Worm (Caenorhabditis elegans) whole organism, early embryonic: ENCODE measurements around the gene F45F2.9.

Source experiments
- B0310.2 ChIP-seq: sonication (generic microtip); optimal IDR thresholded peaks from 2 replicates; lab custom pipeline; 2016; ENCODE audit warnings: mild to moderate bottlenecking, missing genetic modification characterization, missing compliant biosample characterization
- F13C5.2 ChIP-seq: sonication (generic microtip); optimal IDR thresholded peaks from 2 replicates; lab custom pipeline; 2017; ENCODE audit warnings: mild to moderate bottlenecking, missing genetic modification characterization, inconsistent platforms, missing compliant biosample characterization
- aly-1 ChIP-seq: sonication (generic microtip); optimal IDR thresholded peaks from 2 replicates; lab custom pipeline; 2016; ENCODE audit warnings: missing genetic modification characterization, missing compliant biosample characterization
- ama-1 ChIP-seq: fragments of 150-350 bp; optimal IDR thresholded peaks from 2 replicates; lab custom pipeline; 2014
- ceh-13 ChIP-seq: fragments of 200-800 bp; sonication (Bioruptor generic); optimal IDR thresholded peaks from 2 replicates; lab custom pipeline; 2018; ENCODE audit warnings: mild to moderate bottlenecking, missing genetic modification characterization, missing compliant biosample characterization
- ceh-36 ChIP-seq: sonication (generic microtip); optimal IDR thresholded peaks from 2 replicates; lab custom pipeline; 2016; ENCODE audit warnings: missing genetic modification characterization, inconsistent platforms, missing compliant biosample characterization
- ets-7 ChIP-seq: sonication (generic microtip); optimal IDR thresholded peaks from 2 replicates; lab custom pipeline; 2016; ENCODE audit warnings: missing genotype, missing genetic modification characterization, missing compliant biosample characterization
- flt-1 ChIP-seq: fragments of 200-800 bp; sonication (Bioruptor generic); IDR thresholded peaks from 2 replicates; pipeline ENCODE4 v1.3.6; 2022; ENCODE audit warnings: missing genetic modification characterization, missing compliant biosample characterization
- hmbx-1 ChIP-seq: sonication (generic microtip); optimal IDR thresholded peaks from 2 replicates; lab custom pipeline; 2016; ENCODE audit warnings: mild to moderate bottlenecking, missing genetic modification characterization, missing compliant biosample characterization
- hmg-4 ChIP-seq: fragments of 200-800 bp; sonication (Bioruptor generic); optimal IDR thresholded peaks from 2 replicates; lab custom pipeline; 2018; ENCODE audit warnings: mild to moderate bottlenecking, missing genetic modification characterization, missing compliant biosample characterization
- hnd-1 ChIP-seq: sonication (generic microtip); optimal IDR thresholded peaks from 2 replicates; lab custom pipeline; 2016; ENCODE audit warnings: missing genetic modification characterization, missing compliant biosample characterization
- pes-1 ChIP-seq: fragments of 200-800 bp; sonication (Bioruptor generic); IDR thresholded peaks from 2 replicates; pipeline ENCODE4 v1.3.6; 2022; ENCODE audit warnings: missing genetic modification reagents, missing genetic modification characterization, missing compliant biosample characterization
- scrt-1 ChIP-seq: fragments of 200-800 bp; sonication (Bioruptor generic); IDR thresholded peaks from 2 replicates; pipeline ENCODE4 v1.3.6; 2022; ENCODE audit warnings: missing genetic modification characterization, missing compliant biosample characterization
- sea-1 ChIP-seq: fragments of 200-800 bp; sonication (Bioruptor generic); conservative IDR thresholded peaks from 2 replicates; pipeline ENCODE4 v1.3.6; 2022; ENCODE audit warnings: missing genetic modification characterization, missing compliant biosample characterization
- tbx-11 ChIP-seq: fragments of 200-800 bp; sonication (Bioruptor generic); IDR thresholded peaks from 2 replicates; pipeline ENCODE4 v1.3.6; 2022; ENCODE audit warnings: missing genetic modification characterization, missing compliant biosample characterization
- tbx-37 ChIP-seq: fragments of 200-800 bp; sonication (Bioruptor generic); conservative IDR thresholded peaks from 2 replicates; pipeline ENCODE4 v1.3.6; 2022; ENCODE audit warnings: missing genetic modification reagents, missing genetic modification characterization, missing compliant biosample characterization
- tra-4 ChIP-seq: sonication (generic microtip); optimal IDR thresholded peaks from 2 replicates; lab custom pipeline; 2017; ENCODE audit warnings: missing genetic modification characterization, missing compliant biosample characterization

Gene F45F2.9

ce11 chrV:8513361-8513760 is at the start of gene F45F2.9:
Gene F45F2.9 (minus strand): TSS chrV:8513461.
- TF ChIP-seq ets-7 (tag; lab: Kevin White, UChicago) (no peak), pes-1 (no peak), ama-1 (no peak), hnd-1 (tag; lab: Kevin White, UChicago) (no peak), aly-1 (no peak), scrt-1 (GFP tag; lab: Robert Waterston, UW) (no peak), ceh-36 (tag; lab: Kevin White, UChicago) (no peak), ceh-13 (GFP tag; lab: Kevin White, UChicago) (no peak), sea-1 (no peak), F13C5.2 (tag; lab: Kevin White, UChicago) (no peak)

DNA sequence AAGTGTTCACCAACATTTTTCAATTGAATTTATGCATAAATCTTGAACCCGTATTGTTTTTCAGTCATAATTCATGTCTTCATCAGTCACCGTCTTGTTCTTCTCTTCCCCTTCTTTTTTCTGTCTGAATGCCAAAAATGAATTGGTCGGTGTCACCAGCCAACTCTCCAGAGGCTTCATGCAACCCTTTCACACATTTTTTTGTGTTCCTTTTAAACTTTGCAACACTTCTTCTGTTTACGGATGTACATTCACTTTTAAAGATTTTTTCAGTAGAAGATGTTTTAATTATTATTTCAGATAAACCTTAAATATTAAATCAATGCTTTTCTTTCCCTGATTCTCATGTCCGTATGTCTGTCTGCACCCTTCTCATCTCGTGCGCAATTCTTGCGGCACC is 47.7 kb upstream of the F45F2.9 start, which contains the start of gene acr-16:
acr-16 (plus strand) TSS at position 301 of the 400 bp plus-strand sequence.
- TF ChIP-seq B0310.2 (tag; lab: Kevin White, UChicago) (no peak), ama-1 (no peak), scrt-1 (GFP tag; lab: Robert Waterston, UW) (no peak), flt-1 (GFP tag; lab: Robert Waterston, UW) (no peak), tbx-37 (no peak), pes-1 (no peak), tra-4 (tag; lab: Kevin White, UChicago) (no peak), hmbx-1 (tag; lab: Kevin White, UChicago) (no peak), sea-1 (no peak), ets-7 (tag; lab: Kevin White, UChicago) (no peak), aly-1 (no peak), ceh-36 (tag; lab: Kevin White, UChicago) (no peak), hnd-1 (tag; lab: Kevin White, UChicago) (no peak), tbx-11 (GFP tag; lab: Robert Waterston, UW) (no peak), F13C5.2 (tag; lab: Kevin White, UChicago) (no peak), hmg-4 (GFP tag; lab: Kevin White, UChicago) (no peak), ceh-13 (GFP tag; lab: Kevin White, UChicago) (no peak)

DNA sequence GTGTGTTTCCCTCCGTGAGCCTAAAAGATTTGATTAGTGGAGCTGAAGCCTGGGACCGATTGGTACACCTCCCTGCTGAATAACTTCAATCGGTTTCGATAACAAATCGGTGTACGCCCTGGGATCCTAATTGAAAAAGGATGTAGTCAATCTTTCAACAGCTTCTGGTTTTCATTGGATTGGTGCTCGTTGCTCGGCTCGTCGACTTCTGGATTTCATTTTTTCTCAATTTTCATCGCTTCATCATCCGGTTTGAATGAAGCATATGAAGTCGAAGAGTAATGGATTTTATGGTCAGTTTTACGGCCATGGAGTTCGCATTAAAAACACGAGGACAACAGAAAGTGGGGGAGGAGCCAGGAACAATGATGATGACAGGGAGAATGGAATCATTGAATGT is 42.7 kb upstream of the F45F2.9 start:
- TF ChIP-seq pes-1 (no peak), scrt-1 (GFP tag; lab: Robert Waterston, UW) (no peak), tbx-37 (no peak), hmg-4 (GFP tag; lab: Kevin White, UChicago) (no peak), tbx-11 (GFP tag; lab: Robert Waterston, UW) (no peak), ceh-36 (tag; lab: Kevin White, UChicago) (no peak), tra-4 (tag; lab: Kevin White, UChicago) (no peak), hnd-1 (tag; lab: Kevin White, UChicago) (no peak), flt-1 (GFP tag; lab: Robert Waterston, UW) (no peak), hmbx-1 (tag; lab: Kevin White, UChicago) (no peak), sea-1 (no peak), ama-1 (no peak), ets-7 (tag; lab: Kevin White, UChicago) (no peak), aly-1 (no peak), F13C5.2 (tag; lab: Kevin White, UChicago) (no peak), B0310.2 (tag; lab: Kevin White, UChicago) (no peak), ceh-13 (GFP tag; lab: Kevin White, UChicago) (no peak)

DNA sequence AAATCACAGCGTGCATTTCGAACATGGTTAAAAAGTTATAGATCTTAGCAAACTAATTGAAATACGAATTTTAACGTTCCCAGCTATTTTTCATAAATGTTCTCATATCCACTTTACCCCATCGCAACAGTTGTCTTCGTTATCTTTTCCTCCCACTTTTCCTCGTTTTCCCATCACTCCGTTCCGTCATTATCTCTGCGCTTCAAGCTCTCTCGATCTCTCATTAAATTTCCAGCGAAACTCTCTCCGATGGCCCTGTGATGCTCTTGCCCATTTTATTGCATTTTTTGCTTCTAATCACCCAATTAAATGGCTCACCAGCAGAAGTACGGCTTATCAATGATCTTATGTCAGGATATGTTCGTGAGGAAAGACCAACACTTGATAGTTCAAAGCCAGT is 39.2 kb upstream of the F45F2.9 start, which contains the start of gene acr-15:
acr-15 (plus strand) TSS at position 236 of the 400 bp plus-strand sequence.
- TF ChIP-seq hmg-4 (GFP tag; lab: Kevin White, UChicago) (no peak), sea-1 (no peak), pes-1 (no peak), flt-1 (GFP tag; lab: Robert Waterston, UW) (no peak), aly-1 (no peak), hnd-1 (tag; lab: Kevin White, UChicago) (no peak), tbx-37 (no peak), tra-4 (tag; lab: Kevin White, UChicago) (no peak), ets-7 (tag; lab: Kevin White, UChicago) (no peak), ceh-36 (tag; lab: Kevin White, UChicago) (no peak)

- TF ChIP-seq tbx-37 (no peak), sea-1 (no peak), ets-7 (tag; lab: Kevin White, UChicago) (no peak), flt-1 (GFP tag; lab: Robert Waterston, UW) (no peak), hmg-4 (GFP tag; lab: Kevin White, UChicago) (no peak), ceh-13 (GFP tag; lab: Kevin White, UChicago) (no peak), hnd-1 (tag; lab: Kevin White, UChicago) (no peak), F13C5.2 (tag; lab: Kevin White, UChicago) (no peak), scrt-1 (GFP tag; lab: Robert Waterston, UW) (no peak), ceh-36 (tag; lab: Kevin White, UChicago) (no peak), ama-1 (no peak), tra-4 (tag; lab: Kevin White, UChicago) (no peak), aly-1 (no peak), tbx-11 (GFP tag; lab: Robert Waterston, UW) (no peak)
Observed at ce11 chrV:8548989-8549388, 35.7 kb upstream of the F45F2.9 start, which contains the start of gene stdh-4. Gene stdh-4 (plus strand): TSS chrV:8549289.

DNA sequence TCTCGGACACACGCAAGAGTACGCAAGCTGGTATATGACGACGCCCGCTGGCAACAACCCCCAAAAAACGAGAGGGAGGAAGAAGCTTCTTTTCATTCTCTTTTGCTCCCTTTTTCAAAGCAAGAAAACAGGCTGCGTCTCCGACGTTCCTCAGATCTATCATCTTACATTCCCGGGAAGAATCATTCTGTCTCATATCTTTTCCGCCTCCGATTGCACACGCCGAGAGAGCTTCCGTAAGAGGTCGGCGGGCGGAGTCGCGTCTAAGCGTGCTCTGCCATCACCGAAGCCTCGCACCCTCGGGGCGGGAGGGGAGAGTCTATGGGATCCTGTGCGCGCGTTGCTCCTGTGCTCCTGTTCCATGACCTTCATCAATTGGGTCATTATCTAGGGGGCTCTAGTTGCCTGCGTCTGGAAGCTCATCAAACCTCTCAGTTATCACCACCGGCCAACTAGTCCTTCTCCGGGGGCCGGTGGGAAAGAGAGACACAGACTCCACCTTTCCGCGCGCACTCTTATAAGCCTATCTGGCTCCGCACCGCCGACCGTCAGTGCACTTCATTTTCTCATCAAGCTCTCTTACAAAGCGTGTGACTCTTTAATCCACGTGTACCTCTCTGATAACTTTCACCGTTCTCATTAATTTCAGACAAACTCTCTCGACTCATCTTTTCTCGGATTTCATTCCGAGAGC is 32.4 kb upstream of the F45F2.9 start, which contains the start of the genes slc-17.8 and asns-1:
slc-17.8 (minus strand) TSS at position 51 of the 694 bp plus-strand sequence.
asns-1 (plus strand) TSS at position 644 of the 694 bp plus-strand sequence.
- TF ChIP-seq B0310.2 (tag; lab: Kevin White, UChicago) (no peak), pes-1 (no peak), F13C5.2 (tag; lab: Kevin White, UChicago) (no peak), hmbx-1 (tag; lab: Kevin White, UChicago) (no peak), tbx-11 (GFP tag; lab: Robert Waterston, UW) (no peak), tbx-37 (no peak), hmg-4 (GFP tag; lab: Kevin White, UChicago) (no peak)

DNA sequence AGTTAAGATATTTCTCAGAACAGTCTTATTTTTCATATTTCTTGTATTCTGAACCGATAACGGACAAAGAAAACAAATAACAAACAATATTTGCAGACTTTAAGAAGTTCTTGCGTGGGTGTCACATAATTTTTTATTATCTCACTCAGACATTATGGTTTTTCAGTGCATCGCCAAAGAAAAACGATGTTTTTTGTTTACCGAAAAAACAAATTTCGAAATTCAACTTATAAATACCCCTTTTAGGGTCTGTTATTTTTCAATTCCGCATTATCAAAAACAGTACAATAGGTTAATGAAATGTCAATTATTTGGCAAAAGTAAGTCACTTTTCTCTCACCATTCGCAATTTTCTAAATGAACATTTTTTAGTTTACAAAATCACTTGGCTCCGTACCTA is 23.8 kb upstream of the F45F2.9 start, which contains the start of gene otpl-4:
otpl-4 (plus strand) TSS at position 301 of the 400 bp plus-strand sequence.
- no peak for TF ChIP-seq ets-7 (tag; lab: Kevin White, UChicago)
